Worm (Caenorhabditis elegans): ENCODE measurements around the gene F58E1.13.

F58E1.13 gene

ce11 chrII:1694530-1694929 is 1.1 kb downstream of the F58E1.13 start, which contains the start of gene fbxc-26:
fbxc-26 (minus strand) TSS chrII:1694630.
- TF ChIP-seq nhr-237 (tag; optimal IDR thresholded peaks at IDR 0.05) (no peak), elt-1 (tag; optimal IDR thresholded peaks at IDR 0.05; ENCODE audit: borderline replicate concordance, insufficient read depth) (no peak), sptf-1 (tag; optimal IDR thresholded peaks at IDR 0.05) (no peak)

ce11 chrII:1692827-1693226 is 2.8 kb downstream of the F58E1.13 start, which contains the start of gene fbxc-21:
fbxc-21 (minus strand) TSS chrII:1692927.
- TF ChIP-seq sem-2 (GFP tag; optimal IDR thresholded peaks at IDR 0.05) (no peak), hlh-1 (tag; optimal IDR thresholded peaks at IDR 0.05) (no peak), tbx-8 (GFP tag; optimal IDR thresholded peaks at IDR 0.05) (no peak), unc-62 (GFP tag; optimal IDR thresholded peaks at IDR 0.05) (no peak), ham-2 (GFP tag; optimal IDR thresholded peaks at IDR 0.05) (no peak), M03D4.4 (tag; optimal IDR thresholded peaks at IDR 0.05) (no peak), mls-2 (tag; optimal IDR thresholded peaks at IDR 0.05) (no peak), ceh-83 (GFP tag; optimal IDR thresholded peaks at IDR 0.05) (no peak), ceh-39 (tag; optimal IDR thresholded peaks at IDR 0.05) (no peak), ces-1 (GFP tag; optimal IDR thresholded peaks at IDR 0.05) (no peak), elt-1 (tag; optimal IDR thresholded peaks at IDR 0.05; ENCODE audit: borderline replicate concordance, insufficient read depth) (no peak), mep-1 (tag; optimal IDR thresholded peaks at IDR 0.05) (no peak), nhr-76 (tag; optimal IDR thresholded peaks at IDR 0.05) (no peak), elt-3 (tag; optimal IDR thresholded peaks at IDR 0.05) (no peak), lin-13 (tag; optimal IDR thresholded peaks at IDR 0.05) (no peak), cnd-1 (tag; optimal IDR thresholded peaks at IDR 0.05) (no peak), drap-1 (GFP tag; optimal IDR thresholded peaks at IDR 0.05) (no peak), bed-3 (GFP tag; optimal IDR thresholded peaks at IDR 0.05) (no peak), lsy-2 (tag; optimal IDR thresholded peaks at IDR 0.05) (no peak), snpc-4 (tag; optimal IDR thresholded peaks at IDR 0.05) (no peak)

ce11 chrII:1691011-1691410 is 4.7 kb downstream of the F58E1.13 start, which contains the start of gene fbxc-22:
fbxc-22 (minus strand) TSS chrII:1691111.
- TF ChIP-seq pha-4 (tag; optimal IDR thresholded peaks at IDR 0.05) (no peak), ceh-83 (GFP tag; optimal IDR thresholded peaks at IDR 0.05) (no peak), lin-13 (tag; optimal IDR thresholded peaks at IDR 0.05) (no peak), snpc-4 (tag; optimal IDR thresholded peaks at IDR 0.05) (no peak), flh-1 (GFP tag; optimal IDR thresholded peaks at IDR 0.05) (no peak), ces-1 (GFP tag; optimal IDR thresholded peaks at IDR 0.05) (no peak), bed-3 (GFP tag; optimal IDR thresholded peaks at IDR 0.05) (no peak), drap-1 (GFP tag; optimal IDR thresholded peaks at IDR 0.05) (no peak), tbx-8 (GFP tag; optimal IDR thresholded peaks at IDR 0.05) (no peak), sem-2 (GFP tag; optimal IDR thresholded peaks at IDR 0.05) (no peak), elt-1 (tag; optimal IDR thresholded peaks at IDR 0.05; ENCODE audit: borderline replicate concordance, insufficient read depth) (no peak), mep-1 (tag; optimal IDR thresholded peaks at IDR 0.05) (no peak), mab-5 (tag; optimal IDR thresholded peaks at IDR 0.05) (no peak), mls-2 (tag; optimal IDR thresholded peaks at IDR 0.05) (no peak), ceh-43 (GFP tag; optimal IDR thresholded peaks at IDR 0.05) (no peak), nhr-12 (tag; optimal IDR thresholded peaks at IDR 0.05) (no peak)

- TF ChIP-seq lin-13 (tag; optimal IDR thresholded peaks at IDR 0.05) (no peak), drap-1 (GFP tag; optimal IDR thresholded peaks at IDR 0.05) (no peak), mep-1 (tag; optimal IDR thresholded peaks at IDR 0.05) (no peak), ceh-43 (GFP tag; optimal IDR thresholded peaks at IDR 0.05) (no peak), elt-3 (tag; optimal IDR thresholded peaks at IDR 0.05) (no peak), lsy-2 (tag; optimal IDR thresholded peaks at IDR 0.05) (no peak), nhr-2 (tag; optimal IDR thresholded peaks at IDR 0.05) (no peak), nhr-237 (tag; optimal IDR thresholded peaks at IDR 0.05) (no peak), nhr-28 (tag; optimal IDR thresholded peaks at IDR 0.05) (no peak), hlh-1 (tag; optimal IDR thresholded peaks at IDR 0.05) (no peak), nhr-12 (tag; optimal IDR thresholded peaks at IDR 0.05) (no peak), elt-1 (tag; optimal IDR thresholded peaks at IDR 0.05; ENCODE audit: borderline replicate concordance, insufficient read depth) (no peak)
Observed at ce11 chrII:1688813-1689212, 6.9 kb downstream of the F58E1.13 start, which contains the start of the genes fbxb-18 and fbxb-19. fbxb-18 (minus strand) TSS chrII:1688913. fbxb-19 (minus strand) TSS chrII:1689181.

- no peak for TF ChIP-seq unc-39 (tag; optimal IDR thresholded peaks at IDR 0.05)
- TF ChIP-seq zip-8 (tag; optimal IDR thresholded peaks at IDR 0.05): no peak
- no peak for TF ChIP-seq mep-1 (tag; optimal IDR thresholded peaks at IDR 0.05)
- TF ChIP-seq bed-3 (GFP tag; optimal IDR thresholded peaks at IDR 0.05): no peak
- no peak for TF ChIP-seq nhr-12 (tag; optimal IDR thresholded peaks at IDR 0.05)
Observed at ce11 chrII:1683742-1684141, 11.9 kb downstream of the F58E1.13 start, which contains the start of gene fbxb-25. fbxb-25 (plus strand) TSS chrII:1684042.
